Fruit fly (Drosophila melanogaster) whole organism, embryonic: Measurements from ENCODE around the gene CG4497.

Experiments used
- CG10267 ChIP-seq: fragments of 200-800 bp; sonication (Bioruptor generic); optimal IDR thresholded peaks from 2 replicates; lab custom pipeline; 2018; ENCODE audit warnings: missing biosample characterization, mild to moderate bottlenecking, missing genetic modification characterization, moderate library complexity
- CG10274 ChIP-seq: fragments of 200-800 bp; sonication (Bioruptor generic); optimal IDR thresholded peaks from 3 replicates; lab custom pipeline; 2017; ENCODE audit warnings: missing biosample characterization, mild to moderate bottlenecking, missing genetic modification characterization
- CG11695 ChIP-seq: fragments of 200-800 bp; sonication (Bioruptor generic); IDR thresholded peaks from 3 replicates; pipeline ENCODE4 v1.3.6; 2022; ENCODE audit warnings: missing biosample characterization, missing genetic modification characterization
- CG12155 ChIP-seq: fragments of 200-800 bp; sonication (Bioruptor generic); optimal IDR thresholded peaks from 3 replicates; lab custom pipeline; 2016; ENCODE audit warnings: missing biosample characterization, missing genetic modification characterization
- CG14965 ChIP-seq: fragments of 200-800 bp; sonication (Bioruptor generic); optimal IDR thresholded peaks from 2 replicates; lab custom pipeline; 2016; ENCODE audit warnings: missing biosample characterization, missing genetic modification characterization, borderline replicate concordance
- CG1647 ChIP-seq: fragments of 200-800 bp; sonication (Bioruptor generic); optimal IDR thresholded peaks from 3 replicates; lab custom pipeline; 2016; ENCODE audit warnings: missing biosample characterization, missing genetic modification characterization
- CG16779 ChIP-seq: fragments of 200-800 bp; sonication (Bioruptor generic); IDR thresholded peaks from 2 replicates; pipeline ENCODE4 v1.3.6; 2022; ENCODE audit warnings: missing biosample characterization, missing genetic modification characterization
- CG17361 ChIP-seq: fragments of 200-800 bp; sonication (Bioruptor generic); IDR thresholded peaks from 3 replicates; pipeline ENCODE4 v1.3.6; 2022; ENCODE audit warnings: missing biosample characterization, missing genetic modification characterization
- CG17802 ChIP-seq: fragments of 200-800 bp; sonication (Bioruptor generic); optimal IDR thresholded peaks from 2 replicates; lab custom pipeline; 2018; ENCODE audit warnings: missing biosample characterization, mild to moderate bottlenecking, missing genetic modification characterization, moderate library complexity
- CG2712 ChIP-seq: fragments of 200-800 bp; optimal IDR thresholded peaks from 3 replicates; lab custom pipeline; 2019; ENCODE audit warnings: missing biosample characterization, mild to moderate bottlenecking, missing genetic modification characterization, moderate library complexity
- CG3281 ChIP-seq: fragments of 200-800 bp; sonication (Bioruptor generic); optimal IDR thresholded peaks from 3 replicates; lab custom pipeline; 2017; ENCODE audit warnings: missing biosample characterization, mild to moderate bottlenecking, missing genetic modification characterization
- CG34376 ChIP-seq: fragments of 200-800 bp; sonication (Bioruptor generic); optimal IDR thresholded peaks from 2 replicates; lab custom pipeline; 2018; ENCODE audit warnings: missing biosample characterization, mild to moderate bottlenecking, missing genetic modification characterization
- CG42726 ChIP-seq: fragments of 200-800 bp; sonication (Bioruptor generic); IDR thresholded peaks from 2 replicates; pipeline ENCODE4 v1.3.6; 2022; ENCODE audit warnings: missing biosample characterization, missing genetic modification characterization; ENCODE audit not compliant: partially characterized antibody
- CG6683 ChIP-seq: fragments of 200-800 bp; sonication (Bioruptor generic); optimal IDR thresholded peaks from 2 replicates; lab custom pipeline; 2017; ENCODE audit warnings: missing biosample characterization, mild to moderate bottlenecking, missing genetic modification characterization, missing genetic modification reagents
- CG6765 ChIP-seq: fragments of 200-800 bp; sonication (Bioruptor generic); optimal IDR thresholded peaks from 3 replicates; lab custom pipeline; 2017; ENCODE audit warnings: missing biosample characterization, mild to moderate bottlenecking, missing genetic modification characterization
- CG8290 ChIP-seq, 3 experiments: fragments of 200-800 bp; sonication (Bioruptor generic); optimal IDR thresholded peaks; 2 replicates each; lab custom pipeline; 2016 to 2019; ENCODE audit warnings: missing biosample characterization in 3 of 3, missing genetic modification characterization in 3 of 3, mild to moderate bottlenecking in 2 of 3, moderate library complexity in 1 of 3
- CG8478 ChIP-seq: fragments of >200 bp; optimal IDR thresholded peaks from 2 replicates; lab custom pipeline; 2018
- CTCF ChIP-seq: fragments of 200-800 bp; sonication (Bioruptor generic); optimal IDR thresholded peaks from 2 replicates; lab custom pipeline; 2017; ENCODE audit warnings: missing biosample characterization, mild to moderate bottlenecking, missing genetic modification characterization, moderate library complexity
- D19A ChIP-seq: fragments of 200-800 bp; optimal IDR thresholded peaks from 3 replicates; lab custom pipeline; 2019; ENCODE audit warnings: missing biosample characterization, mild to moderate bottlenecking, missing genetic modification characterization, moderate library complexity
- Deaf1 ChIP-seq: fragments of 200-800 bp; optimal IDR thresholded peaks from 3 replicates; lab custom pipeline; 2019; ENCODE audit warnings: missing biosample characterization, mild to moderate bottlenecking, missing genetic modification characterization, moderate library complexity
- Dfd ChIP-seq, 2 experiments: fragments of >200 bp; optimal IDR thresholded peaks; 2 replicates each; lab custom pipeline; 2017; ENCODE audit warnings: missing biosample characterization in 2 of 2, missing genetic modification characterization in 2 of 2
- Dref ChIP-seq: fragments of 200-800 bp; sonication (Bioruptor generic); IDR thresholded peaks from 2 replicates; pipeline ENCODE4 v1.3.6; 2022; ENCODE audit warnings: missing biosample characterization, missing genetic modification characterization
- ERR ChIP-seq: fragments of 200-800 bp; sonication (Bioruptor generic); optimal IDR thresholded peaks from 2 replicates; lab custom pipeline; 2016; ENCODE audit warnings: missing biosample characterization, missing genetic modification characterization
- GATAe ChIP-seq: fragments of 200-800 bp; sonication (Bioruptor generic); conservative IDR thresholded peaks from 2 replicates; pipeline ENCODE4 v1.3.6; 2022; ENCODE audit warnings: missing biosample characterization, missing genetic modification characterization
- HLH3B ChIP-seq: fragments of 200-800 bp; sonication (Bioruptor generic); IDR thresholded peaks from 2 replicates; pipeline ENCODE4 v1.3.6; 2022; ENCODE audit warnings: missing biosample characterization, missing genetic modification characterization
- Hr78 ChIP-seq, 2 experiments: fragments of 200-800 bp in 1 of 2; fragments of >200 bp in 1 of 2; sonication (Bioruptor generic) in 1 of 2; optimal IDR thresholded peaks; 2 replicates each; lab custom pipeline; 2017 to 2019; ENCODE audit warnings: missing biosample characterization in 2 of 2, missing genetic modification characterization in 2 of 2, mild to moderate bottlenecking in 1 of 2, moderate library complexity in 1 of 2
- Neu2 ChIP-seq: fragments of 200-800 bp; sonication (Bioruptor generic); optimal IDR thresholded peaks from 3 replicates; lab custom pipeline; 2016; ENCODE audit warnings: missing biosample characterization, missing genetic modification characterization, borderline replicate concordance
- Pdp1 ChIP-seq, 2 experiments: fragments of 200-800 bp; sonication (Bioruptor generic); optimal IDR thresholded peaks; 3 replicates each; lab custom pipeline; 2016; ENCODE audit warnings: missing biosample characterization in 2 of 2, missing genetic modification characterization in 2 of 2, mild to moderate bottlenecking in 1 of 2, moderate library complexity in 1 of 2
- Sox100B ChIP-seq: fragments of 200-800 bp; sonication (Bioruptor generic); optimal IDR thresholded peaks from 3 replicates; lab custom pipeline; 2018; ENCODE audit warnings: missing biosample characterization, mild to moderate bottlenecking, missing genetic modification characterization
- Vsx1 ChIP-seq: fragments of 200-800 bp; sonication (Bioruptor generic); optimal IDR thresholded peaks from 2 replicates; lab custom pipeline; 2017; ENCODE audit warnings: missing biosample characterization, mild to moderate bottlenecking, missing genetic modification characterization, missing genetic modification reagents
- btn ChIP-seq: fragments of 200-800 bp; sonication (Bioruptor generic); optimal IDR thresholded peaks from 2 replicates; lab custom pipeline; 2016; ENCODE audit warnings: missing biosample characterization, missing genetic modification characterization
- chif ChIP-seq, 2 experiments: fragments of 200-800 bp; sonication (Bioruptor generic); optimal IDR thresholded peaks; 3 replicates each; lab custom pipeline; 2016; ENCODE audit warnings: missing biosample characterization in 2 of 2, missing genetic modification characterization in 2 of 2
- dm ChIP-seq: fragments of 200-800 bp; sonication (Bioruptor generic); optimal IDR thresholded peaks from 3 replicates; lab custom pipeline; 2016; ENCODE audit warnings: missing biosample characterization, missing genetic modification characterization
- dmrt11E ChIP-seq: fragments of 200-800 bp; sonication (Bioruptor generic); optimal IDR thresholded peaks from 3 replicates; lab custom pipeline; 2018; ENCODE audit warnings: missing biosample characterization, mild to moderate bottlenecking, missing genetic modification characterization, moderate library complexity
- en ChIP-seq: fragments of 200-800 bp; sonication (Bioruptor generic); optimal IDR thresholded peaks from 2 replicates; lab custom pipeline; 2016; ENCODE audit warnings: missing biosample characterization, missing genetic modification characterization
- exex ChIP-seq: fragments of 200-800 bp; sonication (Bioruptor generic); optimal IDR thresholded peaks from 4 replicates; lab custom pipeline; 2018; ENCODE audit warnings: missing biosample characterization, mild to moderate bottlenecking, missing genetic modification characterization, moderate library complexity
- fu2 ChIP-seq: fragments of 200-800 bp; sonication (Bioruptor generic); optimal IDR thresholded peaks from 2 replicates; lab custom pipeline; 2016; ENCODE audit warnings: missing biosample characterization, missing genetic modification characterization
- gcm ChIP-seq: fragments of 200-800 bp; sonication (Bioruptor generic); optimal IDR thresholded peaks from 2 replicates; lab custom pipeline; 2019; ENCODE audit warnings: missing biosample characterization, mild to moderate bottlenecking, missing genetic modification characterization, moderate library complexity
- gfzf ChIP-seq: fragments of 200-800 bp; sonication (Bioruptor generic); optimal IDR thresholded peaks from 2 replicates; lab custom pipeline; 2016; ENCODE audit warnings: missing biosample characterization, mild to moderate bottlenecking, missing genetic modification characterization, moderate library complexity
- grau ChIP-seq: fragments of 200-800 bp; optimal IDR thresholded peaks from 3 replicates; lab custom pipeline; 2019; ENCODE audit warnings: missing biosample characterization, mild to moderate bottlenecking, missing genetic modification characterization, moderate library complexity
- gt ChIP-seq: fragments of 200-800 bp; sonication (Bioruptor generic); IDR thresholded peaks from 2 replicates; pipeline ENCODE4 v1.3.6; 2022; ENCODE audit warnings: missing biosample characterization, missing genetic modification characterization
- hbn ChIP-seq: fragments of 200-800 bp; sonication (Bioruptor generic); IDR thresholded peaks from 2 replicates; pipeline ENCODE4 v1.3.6; 2022; ENCODE audit warnings: missing biosample characterization, missing genetic modification characterization; ENCODE audit not compliant: partially characterized antibody
- her ChIP-seq: fragments of 200-800 bp; sonication (Bioruptor generic); optimal IDR thresholded peaks from 2 replicates; lab custom pipeline; 2016; ENCODE audit warnings: missing biosample characterization, missing genetic modification characterization
- jing ChIP-seq: fragments of 200-800 bp; sonication (Bioruptor generic); optimal IDR thresholded peaks from 2 replicates; lab custom pipeline; 2018; ENCODE audit warnings: missing biosample characterization, mild to moderate bottlenecking, missing genetic modification characterization
- knrl ChIP-seq: fragments of 200-800 bp; sonication (Bioruptor generic); IDR thresholded peaks from 3 replicates; pipeline ENCODE4 v1.3.6; 2022; ENCODE audit warnings: missing biosample characterization, missing genetic modification characterization; ENCODE audit not compliant: partially characterized antibody
- lov ChIP-seq, 2 experiments: fragments of 200-800 bp in 1 of 2; fragments of >200 bp in 1 of 2; sonication (Bioruptor generic) in 1 of 2; IDR thresholded peaks in 1 of 2; optimal IDR thresholded peaks in 1 of 2; 2 replicates in 1 of 2; 3 replicates in 1 of 2; pipeline versions ENCODE4 v1.3.6 to Lab custom; 2017 to 2022; ENCODE audit warnings: missing biosample characterization in 1 of 2, missing genetic modification characterization in 1 of 2
- mirr ChIP-seq: fragments of 200-800 bp; sonication (Bioruptor generic); optimal IDR thresholded peaks from 3 replicates; lab custom pipeline; 2018; ENCODE audit warnings: missing biosample characterization, mild to moderate bottlenecking, missing genetic modification characterization
- sens ChIP-seq: fragments of 200-800 bp; sonication (Bioruptor generic); peaks from one replicate; lab custom pipeline; 2016; ENCODE audit warnings: missing biosample characterization, missing genetic modification characterization
- sug ChIP-seq: fragments of 200-800 bp; optimal IDR thresholded peaks from 2 replicates; lab custom pipeline; 2019; ENCODE audit warnings: missing biosample characterization, mild to moderate bottlenecking, missing genetic modification characterization, moderate library complexity
- twi ChIP-seq: fragments of 200-800 bp; optimal IDR thresholded peaks from 2 replicates; lab custom pipeline; 2019; ENCODE audit warnings: missing biosample characterization, mild to moderate bottlenecking, missing genetic modification characterization, moderate library complexity
- wdn ChIP-seq: fragments of 200-800 bp; sonication (Bioruptor generic); IDR thresholded peaks from 2 replicates; pipeline ENCODE4 v1.3.6; 2022; ENCODE audit warnings: missing biosample characterization, missing genetic modification characterization

CG4497 gene

dm6 chr2L:7214885-7215284, 20.5 kb upstream of the CG4497 start (continued):
- TF ChIP-seq grau (no peak), jing (GFP tag; lab: Kevin White, UChicago) (no peak), wdn (GFP tag; lab: Robert Waterston, UW) (no peak), Sox100B (no peak), CG16779 (no peak), GATAe (GFP tag; lab: Robert Waterston, UW) (peak; percentile 21; the same call in 1 of the 2 replicates), CG10274 (GFP tag; lab: Kevin White, UChicago) (no peak), CG42726 (GFP tag; lab: Robert Waterston, UW) (no peak), CG17361 (GFP tag; lab: Robert Waterston, UW) (no peak), dmrt11E (tag; lab: Kevin White, UChicago) (no peak), CG8290 (GFP tag; optimal IDR thresholded peaks at IDR 0.05; lab: Kevin White, UChicago) (no peak), CG8290 (tag; optimal IDR thresholded peaks at IDR 0.05; lab: Kevin White, UChicago) (peak in 1 of 2 experiments; percentile 2), CG11695 (no peak), btn (GFP tag; lab: Kevin White, UChicago) (no peak), Pdp1 (GFP tag; optimal IDR thresholded peaks at IDR 0.05; lab: Kevin White, UChicago) (peak in 1 of 2 experiments; percentile 65), CG3281 (GFP tag; lab: Kevin White, UChicago) (peak; percentile 11), gfzf (GFP tag; lab: Kevin White, UChicago) (no peak), knrl (GFP tag; lab: Robert Waterston, UW) (no peak), Dref (no peak), lov (optimal IDR thresholded peaks at IDR 0.05; lab: Kevin White, UChicago) (no peak), lov (GFP tag; IDR thresholded peaks at IDR 0.05; lab: Robert Waterston, UW) (no peak), CG14965 (no peak), Dfd (GFP tag; optimal IDR thresholded peaks at IDR 0.05; lab: Kevin White, UChicago) (no peak), en (GFP tag; lab: Kevin White, UChicago) (no peak), HLH3B (GFP tag; lab: Robert Waterston, UW) (no peak), fu2 (GFP tag; lab: Kevin White, UChicago) (no peak), Neu2 (GFP tag; lab: Kevin White, UChicago) (no peak), dm (GFP tag; lab: Kevin White, UChicago) (no peak), sens (GFP tag; lab: Kevin White, UChicago) (peak; percentile 16), ERR (GFP tag; lab: Kevin White, UChicago) (no peak), CTCF (GFP tag; lab: Kevin White, UChicago) (no peak), twi (tag; lab: Kevin White, UChicago) (no peak), mirr (GFP tag; lab: Kevin White, UChicago) (peak; percentile 98), CG1647 (GFP tag; lab: Kevin White, UChicago) (no peak), hbn (GFP tag; lab: Robert Waterston, UW) (no peak), gcm (GFP tag; lab: Kevin White, UChicago) (no peak), CG6765 (GFP tag; lab: Kevin White, UChicago) (no peak), D19A (tag; lab: Kevin White, UChicago) (no peak), her (no peak)

dm6 chr2L:7213532-7213931, 19.1 kb upstream of the CG4497 start:
- TF ChIP-seq CG34376 (GFP tag; lab: Kevin White, UChicago) (peak; percentile 82), mirr (GFP tag; lab: Kevin White, UChicago) (peak; percentile 43), CG17802 (no peak), CG2712 (tag; lab: Kevin White, UChicago) (no peak), Vsx1 (no peak), gt (GFP tag; lab: Robert Waterston, UW) (no peak), Deaf1 (peak; percentile 32), chif (GFP tag; optimal IDR thresholded peaks at IDR 0.05; lab: Kevin White, UChicago) (no peak), exex (tag; lab: Kevin White, UChicago) (peak; percentile 30), CG10267 (tag; lab: Kevin White, UChicago) (no peak), en (GFP tag; lab: Kevin White, UChicago) (no peak), CG8478 (no peak), sug (tag; lab: Kevin White, UChicago) (peak; percentile 25), CG12155 (GFP tag; lab: Kevin White, UChicago) (no peak), D19A (tag; lab: Kevin White, UChicago) (no peak), Pdp1 (GFP tag; optimal IDR thresholded peaks at IDR 0.05; lab: Kevin White, UChicago) (peak in 1 of 2 experiments; percentile 10), CG6683 (no peak), Hr78 (GFP tag; optimal IDR thresholded peaks at IDR 0.05; lab: Kevin White, UChicago) (peak in 1 of 2 experiments; percentile 25)
